Worm (Caenorhabditis elegans) whole organism, young adult: ENCODE measurements around the gene srg-7.

Source experiments
- F57A8.1 ChIP-seq: fragments of 200-800 bp; sonication (Bioruptor generic); optimal IDR thresholded peaks from 2 replicates; lab custom pipeline; 2018; ENCODE audit warnings: mild to moderate bottlenecking, missing genetic modification characterization, moderate library complexity, missing compliant biosample characterization
- him-1 ChIP-seq: sonication (generic microtip); optimal IDR thresholded peaks from 2 replicates; lab custom pipeline; 2016; ENCODE audit warnings: missing genotype, missing genetic modification reagents, missing genetic modification characterization, missing compliant biosample characterization
- hsf-1 ChIP-seq: fragments of 200-800 bp; sonication (Bioruptor generic); IDR thresholded peaks from 2 replicates; pipeline ENCODE4 v1.3.6; 2022; ENCODE audit warnings: missing genetic modification reagents, missing genetic modification characterization, missing compliant biosample characterization
- rpc-1 ChIP-seq, 2 experiments: fragments of 150-350 bp in 1 of 2; sonication (generic microtip) in 1 of 2; optimal IDR thresholded peaks; 2 replicates each; lab custom pipeline; 2014 to 2018; ENCODE audit warnings: missing biosample characterization in 1 of 2, missing genetic modification characterization in 1 of 2, missing genetic modification reagents in 1 of 2, missing genotype in 1 of 2
- tbx-9 ChIP-seq: sonication (generic microtip); optimal IDR thresholded peaks from 2 replicates; lab custom pipeline; 2016; ENCODE audit warnings: borderline replicate concordance, missing genetic modification characterization, inconsistent platforms, missing compliant biosample characterization
- unc-130 ChIP-seq: sonication (generic microtip); optimal IDR thresholded peaks from 2 replicates; lab custom pipeline; 2016; ENCODE audit warnings: missing genetic modification reagents, missing genetic modification characterization, missing compliant biosample characterization
- unc-62 ChIP-seq: fragments of 150-350 bp; optimal IDR thresholded peaks from 2 replicates; lab custom pipeline; 2014; ENCODE audit warnings: missing biosample characterization, missing genetic modification reagents, missing genetic modification characterization
- zfh-2 ChIP-seq: fragments of 200-800 bp; sonication (Bioruptor generic); conservative IDR thresholded peaks from 2 replicates; pipeline ENCODE4 v1.3.6; 2022; ENCODE audit warnings: missing genetic modification reagents, missing genetic modification characterization, missing compliant biosample characterization

DNA sequence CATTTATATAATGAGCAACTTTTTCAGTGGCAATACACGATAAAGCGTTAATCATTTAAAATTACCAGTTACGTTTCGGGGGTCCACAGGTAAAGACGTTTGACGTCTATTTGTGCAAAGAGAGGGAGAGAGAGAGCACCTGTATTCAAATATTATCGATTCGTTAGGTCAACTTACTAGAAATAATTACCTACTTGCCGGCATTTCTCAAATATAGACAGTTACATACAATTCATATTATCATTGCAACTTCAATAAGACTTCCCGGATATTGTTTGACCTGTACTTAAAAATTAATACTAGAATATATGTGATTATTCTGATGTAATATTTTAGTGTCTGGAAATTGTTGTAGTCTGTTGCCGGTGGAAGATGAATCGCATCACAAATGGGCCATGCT, 17.9 kb upstream of the srg-7 start, which contains the start of gene gadr-3:
- TF ChIP-seq tbx-9 (no peak), hsf-1 (GFP tag; lab: Robert Waterston, UW) (no peak), zfh-2 (GFP tag; lab: Robert Waterston, UW) (no peak), rpc-1 (optimal IDR thresholded peaks at IDR 0.05; lab: Kevin White, UChicago) (no peak), rpc-1 (tag; optimal IDR thresholded peaks at IDR 0.05; lab: Kevin White, UChicago) (no peak), him-1 (tag; lab: Kevin White, UChicago) (no peak), unc-62 (no peak), F57A8.1 (no peak), unc-130 (GFP tag; lab: Kevin White, UChicago) (no peak)
